Worm (Caenorhabditis elegans) whole organism, L3 larva: ENCODE measurements around the gene srab-25.

Source experiments
- ama-1 ChIP-seq: fragments of 150-350 bp; optimal IDR thresholded peaks from 2 replicates; lab custom pipeline; 2018
- ceh-82 ChIP-seq: fragments of 150-350 bp; optimal IDR thresholded peaks from 2 replicates; lab custom pipeline; 2014; ENCODE audit warnings: missing biosample characterization, missing genetic modification characterization
- ceh-9 ChIP-seq: sonication (generic microtip); optimal IDR thresholded peaks from 2 replicates; lab custom pipeline; 2018; ENCODE audit warnings: missing biosample characterization, missing genetic modification characterization
- egl-27 ChIP-seq: sonication (generic microtip); optimal IDR thresholded peaks from 4 replicates; lab custom pipeline; 2017; ENCODE audit warnings: missing biosample characterization, missing genetic modification reagents, missing genetic modification characterization
- fkh-2 ChIP-seq: fragments of 150-350 bp; optimal IDR thresholded peaks from 2 replicates; lab custom pipeline; 2014; ENCODE audit warnings: missing biosample characterization, missing genetic modification reagents, missing genetic modification characterization
- hmg-11 ChIP-seq: sonication (generic microtip); optimal IDR thresholded peaks from 2 replicates; lab custom pipeline; 2016; ENCODE audit warnings: missing genetic modification characterization, missing compliant biosample characterization
- mdl-1 ChIP-seq: fragments of 150-350 bp; optimal IDR thresholded peaks from 2 replicates; lab custom pipeline; 2014; ENCODE audit warnings: missing biosample characterization, missing genetic modification characterization
- nhr-12 ChIP-seq: fragments of 150-350 bp; optimal IDR thresholded peaks from 2 replicates; lab custom pipeline; 2014; ENCODE audit warnings: missing biosample characterization, missing genetic modification characterization
- nhr-28 ChIP-seq: fragments of 150-350 bp; optimal IDR thresholded peaks from 2 replicates; lab custom pipeline; 2014; ENCODE audit warnings: missing biosample characterization, missing genetic modification characterization
- pha-4 ChIP-seq: fragments of 150-350 bp; optimal IDR thresholded peaks from 2 replicates; lab custom pipeline; 2014; ENCODE audit warnings: missing biosample characterization, missing genetic modification reagents, missing genetic modification characterization
- sea-2 ChIP-seq: fragments of 150-350 bp; sonication (generic microtip); optimal IDR thresholded peaks from 4 replicates; lab custom pipeline; 2014; ENCODE audit warnings: missing biosample characterization, missing genetic modification reagents, missing genetic modification characterization
- unc-62 ChIP-seq: fragments of 150-350 bp; sonication (generic microtip); optimal IDR thresholded peaks from 4 replicates; lab custom pipeline; 2014; ENCODE audit warnings: missing biosample characterization, missing genetic modification reagents, missing genetic modification characterization

DNA sequence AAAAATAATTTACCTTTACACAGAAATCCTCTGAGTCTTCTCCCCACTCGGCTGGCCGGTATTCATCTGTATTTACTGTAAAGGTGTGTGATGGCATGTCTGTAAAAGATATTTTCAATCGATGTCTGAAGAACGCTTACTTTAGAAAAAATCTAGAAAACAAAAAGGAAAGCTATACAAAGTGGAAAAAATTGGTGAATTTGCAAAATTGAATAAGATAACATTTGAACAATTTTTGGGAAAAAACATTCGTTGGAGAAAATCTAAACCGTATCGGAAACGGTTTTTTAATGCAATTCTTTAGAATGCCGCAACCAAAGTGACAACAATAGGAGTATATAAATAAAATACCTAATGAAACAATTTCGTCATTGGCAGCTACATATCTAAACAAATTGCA is 40.9 kb upstream of the srab-25 start, which contains the start of gene F36H9.5:
- TF ChIP-seq nhr-28 (no peak), sea-2 (GFP tag; lab: Kevin White, UChicago) (no peak), mdl-1 (tag; lab: Kevin White, UChicago) (no peak), pha-4 (tag; lab: Kevin White, UChicago) (no peak), hmg-11 (tag; lab: Kevin White, UChicago) (no peak), ama-1 (lab: Kevin White, UChicago) (no peak), fkh-2 (tag; lab: Kevin White, UChicago) (no peak), ceh-9 (tag; lab: Kevin White, UChicago) (no peak), egl-27 (tag; lab: Kevin White, UChicago) (no peak), ceh-82 (tag; lab: Kevin White, UChicago) (no peak), nhr-12 (tag; lab: Kevin White, UChicago) (no peak), unc-62 (no peak)
